Worm (Caenorhabditis elegans) whole organism, L1 larva: ENCODE measurements around the gene clec-80.

ENCODE experiments used
- C04F5.9 ChIP-seq: sonication (generic microtip); optimal IDR thresholded peaks from 2 replicates; lab custom pipeline; 2016; ENCODE audit warnings: missing genetic modification characterization, missing compliant biosample characterization
- dpl-1 ChIP-seq, 3 experiments: fragments of 150-350 bp in 2 of 3; sonication (generic microtip) in 1 of 3; optimal IDR thresholded peaks; 2 replicates each; lab custom pipeline; 2014 to 2017; ENCODE audit warnings: missing biosample characterization in 3 of 3, missing genetic modification characterization in 3 of 3, missing genetic modification reagents in 3 of 3
- fkh-4 ChIP-seq: sonication (generic microtip); optimal IDR thresholded peaks from 2 replicates; lab custom pipeline; 2016; ENCODE audit warnings: missing compliant biosample characterization, missing genetic modification characterization, borderline replicate concordance
- fos-1 ChIP-seq: fragments of 150-350 bp; optimal IDR thresholded peaks from 2 replicates; lab custom pipeline; 2014; ENCODE audit warnings: missing biosample characterization, missing genetic modification characterization
- lin-15B ChIP-seq: fragments of 150-350 bp; sonication (generic microtip); optimal IDR thresholded peaks from 3 replicates; lab custom pipeline; 2014; ENCODE audit warnings: missing biosample characterization, missing genetic modification characterization
- nhr-12 ChIP-seq: sonication (generic microtip); optimal IDR thresholded peaks from 2 replicates; lab custom pipeline; 2017; ENCODE audit warnings: missing biosample characterization, missing genetic modification characterization
- nhr-237 ChIP-seq: fragments of 150-350 bp; optimal IDR thresholded peaks from 2 replicates; lab custom pipeline; 2014; ENCODE audit warnings: missing biosample characterization, missing genetic modification characterization
- nhr-90 ChIP-seq: sonication (generic microtip); optimal IDR thresholded peaks from 2 replicates; lab custom pipeline; 2016; ENCODE audit warnings: mild to moderate bottlenecking, missing genetic modification characterization, missing compliant biosample characterization; ENCODE audit not compliant: poor library complexity
- pag-3 ChIP-seq: sonication (generic microtip); optimal IDR thresholded peaks from 2 replicates; lab custom pipeline; 2017; ENCODE audit warnings: missing genetic modification characterization, mild to moderate bottlenecking, missing compliant biosample characterization, antibody characterized with exemption, borderline replicate concordance; ENCODE audit not compliant: insufficient read depth
- unc-62 ChIP-seq: fragments of 150-350 bp; optimal IDR thresholded peaks from 2 replicates; lab custom pipeline; 2014; ENCODE audit warnings: missing biosample characterization, missing genetic modification reagents, missing genetic modification characterization
- vab-15 ChIP-seq: sonication (generic microtip); optimal IDR thresholded peaks from 2 replicates; lab custom pipeline; 2017; ENCODE audit warnings: missing genotype, mild to moderate bottlenecking, missing genetic modification characterization, missing compliant biosample characterization
- zag-1 ChIP-seq: fragments of 150-350 bp; optimal IDR thresholded peaks from 2 replicates; lab custom pipeline; 2014; ENCODE audit warnings: missing biosample characterization, missing genetic modification characterization
- ztf-11 ChIP-seq, 2 experiments: sonication (generic microtip); optimal IDR thresholded peaks; 2 replicates each; lab custom pipeline; 2016 to 2017; ENCODE audit warnings: missing genetic modification characterization in 2 of 2, missing biosample characterization in 1 of 2, missing compliant biosample characterization in 1 of 2

DNA sequence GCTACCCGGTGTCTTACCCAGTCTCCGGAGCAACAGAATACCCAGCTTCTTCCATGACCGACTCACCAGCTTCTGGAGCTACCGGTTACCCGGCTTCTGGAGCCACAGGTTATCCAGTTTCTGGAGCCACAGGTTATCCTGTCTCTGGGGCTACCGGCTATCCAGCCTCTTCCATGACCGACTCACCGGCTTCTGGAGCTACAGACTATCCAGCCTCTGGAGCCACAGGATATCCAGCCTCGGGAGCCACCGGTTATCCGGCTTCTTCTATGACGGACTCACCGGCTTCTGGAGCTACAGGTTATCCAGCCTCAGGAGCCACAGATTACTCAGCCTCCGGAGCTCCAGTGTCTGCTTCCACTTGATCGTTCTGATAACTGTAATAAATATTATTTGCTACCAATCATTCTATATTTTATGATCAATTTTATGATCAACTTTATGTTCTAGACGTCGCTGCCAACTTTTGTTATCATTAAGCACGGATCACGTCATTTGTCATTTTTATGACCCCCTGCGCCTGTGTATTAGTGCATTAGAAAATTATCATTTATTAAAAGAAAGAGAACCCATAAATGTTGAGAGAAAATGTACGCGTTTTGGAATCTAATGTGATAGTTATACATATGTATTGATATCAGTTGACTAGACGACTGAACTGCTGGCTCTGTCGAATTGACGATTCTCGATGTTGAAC, 31.7 kb downstream of the clec-80 start:
- no peak for TF ChIP-seq lin-15B
- TF ChIP-seq pag-3 (tag; lab: Kevin White, UChicago): no peak
- TF ChIP-seq dpl-1 (GFP tag; optimal IDR thresholded peaks at IDR 0.05; lab: Kevin White, UChicago): no peak
- no peak for TF ChIP-seq nhr-12
- TF ChIP-seq C04F5.9 (tag; lab: Kevin White, UChicago): no peak
- TF ChIP-seq fkh-4 (tag; lab: Kevin White, UChicago): no peak
- no peak for TF ChIP-seq zag-1 (tag; lab: Kevin White, UChicago)
- no peak for TF ChIP-seq fos-1 (tag; lab: Kevin White, UChicago)
- TF ChIP-seq unc-62 (GFP tag; lab: Kevin White, UChicago): no peak
- no peak for TF ChIP-seq nhr-90 (tag; lab: Kevin White, UChicago)
- TF ChIP-seq ztf-11 (tag; optimal IDR thresholded peaks at IDR 0.05; lab: Kevin White, UChicago): no peak
- TF ChIP-seq vab-15 (tag; lab: Kevin White, UChicago): no peak
- TF ChIP-seq nhr-237 (tag; lab: Kevin White, UChicago): no peak
